Worm (Caenorhabditis elegans): ENCODE results near the gene M03C11.1.

M03C11.1 gene

DNA sequence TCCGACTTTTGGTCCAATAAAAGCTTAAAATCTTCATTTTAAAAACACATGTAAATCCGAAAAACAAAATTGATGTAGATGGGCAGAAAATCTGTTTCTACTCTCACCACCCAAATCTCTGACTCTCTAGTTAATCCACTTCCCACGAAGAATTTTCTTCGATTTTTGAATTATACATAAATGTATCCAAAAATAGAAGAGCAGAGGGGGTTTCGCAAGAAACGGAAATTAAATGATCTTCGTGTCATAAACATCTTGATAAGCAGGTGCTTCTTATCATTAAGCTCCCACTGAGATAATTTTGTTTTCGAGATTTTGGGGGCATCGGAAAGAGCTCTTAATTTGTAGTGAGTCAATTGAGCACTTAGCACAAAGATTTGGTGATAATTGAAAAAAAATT lies 6.3 kb downstream of the M03C11.1 start:
- no peak for TF ChIP-seq nhr-232 (tag; optimal IDR thresholded peaks at IDR 0.05)
- no peak for TF ChIP-seq nhr-11 (tag; optimal IDR thresholded peaks at IDR 0.05)
- TF ChIP-seq odd-2 (tag; optimal IDR thresholded peaks at IDR 0.05) = no peak
- TF ChIP-seq rnt-1 (tag; optimal IDR thresholded peaks at IDR 0.05) = no peak
- no peak for TF ChIP-seq fkh-6 (tag; optimal IDR thresholded peaks at IDR 0.05)
- TF ChIP-seq F13H6.1 (tag; optimal IDR thresholded peaks at IDR 0.05) = no peak
- no peak for TF ChIP-seq ref-2 (tag; optimal IDR thresholded peaks at IDR 0.05)
- TF ChIP-seq K09A11.1 (tag; optimal IDR thresholded peaks at IDR 0.05; ENCODE audit: insufficient read depth) = no peak
- no peak for TF ChIP-seq unc-86 (tag; optimal IDR thresholded peaks at IDR 0.05)
- no peak for TF ChIP-seq ceh-24 (tag; optimal IDR thresholded peaks at IDR 0.05)
- TF ChIP-seq unc-42 (tag; optimal IDR thresholded peaks at IDR 0.05) = no peak
- TF ChIP-seq tbx-2 (tag; optimal IDR thresholded peaks at IDR 0.05) = no peak
- no peak for TF ChIP-seq pros-1 (tag; optimal IDR thresholded peaks at IDR 0.05)
- TF ChIP-seq ztf-16 (tag; optimal IDR thresholded peaks at IDR 0.05) = no peak

DNA sequence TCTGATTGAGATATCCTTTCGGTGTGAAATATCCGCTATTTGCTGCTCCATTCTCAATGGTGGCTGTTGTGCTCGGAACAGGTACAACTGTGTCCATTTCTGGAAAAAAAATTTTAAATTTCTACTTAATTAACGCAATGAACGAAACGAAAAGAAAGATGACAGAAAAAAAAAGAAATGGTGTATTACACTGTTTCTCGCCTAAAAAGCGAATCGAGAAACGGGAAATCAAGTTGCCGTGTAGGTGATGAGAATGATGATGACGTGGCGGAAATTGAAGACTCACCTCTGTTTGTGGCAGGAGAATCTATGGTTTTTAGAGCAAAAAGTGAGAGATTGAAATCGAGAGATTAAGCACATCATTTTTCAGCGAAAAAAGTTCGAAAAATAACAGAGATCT lies 9.4 kb downstream of the M03C11.1 start, which contains the start of gene C38H2.3:
TSS of gene C38H2.3 (minus strand) at position 101 of the 400 bp plus-strand sequence.
- TF ChIP-seq ceh-2 (tag; optimal IDR thresholded peaks at IDR 0.05) (no peak), pros-1 (tag; optimal IDR thresholded peaks at IDR 0.05) (no peak)

DNA sequence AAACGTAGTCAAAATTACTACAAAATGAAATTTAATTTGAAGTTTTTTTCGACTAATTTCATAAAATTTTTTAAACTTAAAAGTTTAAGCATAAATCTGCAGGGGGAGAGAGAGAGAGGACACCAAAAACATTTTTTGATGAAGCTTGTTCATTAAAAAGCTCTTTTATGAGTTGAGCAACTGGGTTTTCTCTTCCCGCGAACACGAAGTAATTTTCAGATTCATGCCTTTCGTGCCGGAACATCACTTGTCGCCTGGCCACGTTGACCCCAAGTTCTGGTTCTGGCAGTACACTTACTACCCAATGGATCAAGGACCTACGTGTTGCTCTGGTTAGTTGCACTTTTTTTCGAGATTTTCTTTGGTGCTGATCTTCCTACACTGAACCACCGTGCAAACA lies 12.1 kb downstream of the M03C11.1 start:
- no peak for TF ChIP-seq C38D4.7 (GFP tag; optimal IDR thresholded peaks at IDR 0.05)
- TF ChIP-seq ceh-24 (tag; optimal IDR thresholded peaks at IDR 0.05) = no peak
- TF ChIP-seq sdc-2 (tag; optimal IDR thresholded peaks at IDR 0.05) = no peak
- TF ChIP-seq lim-6 (tag; optimal IDR thresholded peaks at IDR 0.05) = no peak
- TF ChIP-seq ama-1 (optimal IDR thresholded peaks at IDR 0.05) = no peak
- TF ChIP-seq pag-3 (tag; optimal IDR thresholded peaks at IDR 0.05; ENCODE audit: borderline replicate concordance) = no peak
- no peak for TF ChIP-seq ceh-31 (tag; optimal IDR thresholded peaks at IDR 0.05)
- TF ChIP-seq unc-86 (tag; optimal IDR thresholded peaks at IDR 0.05) = no peak
- no peak for TF ChIP-seq hlh-15 (tag; optimal IDR thresholded peaks at IDR 0.05)
- TF ChIP-seq che-1 (tag; optimal IDR thresholded peaks at IDR 0.05) = no peak
- TF ChIP-seq tbx-2 (tag; optimal IDR thresholded peaks at IDR 0.05) = no peak
- no peak for TF ChIP-seq pax-1 (tag; optimal IDR thresholded peaks at IDR 0.05)
- TF ChIP-seq npax-4 (tag; optimal IDR thresholded peaks at IDR 0.05) = no peak

DNA sequence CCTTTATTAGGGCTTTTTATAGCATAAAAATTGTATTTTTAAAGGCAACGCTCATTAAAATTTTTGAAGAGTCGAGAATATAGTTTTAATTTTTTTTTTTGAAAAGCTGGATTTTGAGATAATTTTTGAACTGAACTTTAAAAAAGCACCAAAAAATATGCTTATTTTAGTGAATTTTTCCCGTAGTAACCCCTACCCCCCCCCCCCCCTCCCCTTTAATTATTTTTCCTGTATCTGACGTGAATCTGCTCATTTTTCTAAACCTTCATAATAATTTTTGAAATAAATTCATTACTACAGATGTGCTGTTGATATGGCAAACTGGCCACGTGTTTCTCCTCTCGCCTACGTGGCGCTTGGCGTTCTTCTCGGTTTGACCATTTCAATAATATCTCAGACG lies 14.4 kb downstream of the M03C11.1 start, which contains the start of gene C38H2.2:
TSS of gene C38H2.2 (plus strand) at position 301 of the 400 bp plus-strand sequence.
- no peak for TF ChIP-seq pat-9 (tag; optimal IDR thresholded peaks at IDR 0.05)

DNA sequence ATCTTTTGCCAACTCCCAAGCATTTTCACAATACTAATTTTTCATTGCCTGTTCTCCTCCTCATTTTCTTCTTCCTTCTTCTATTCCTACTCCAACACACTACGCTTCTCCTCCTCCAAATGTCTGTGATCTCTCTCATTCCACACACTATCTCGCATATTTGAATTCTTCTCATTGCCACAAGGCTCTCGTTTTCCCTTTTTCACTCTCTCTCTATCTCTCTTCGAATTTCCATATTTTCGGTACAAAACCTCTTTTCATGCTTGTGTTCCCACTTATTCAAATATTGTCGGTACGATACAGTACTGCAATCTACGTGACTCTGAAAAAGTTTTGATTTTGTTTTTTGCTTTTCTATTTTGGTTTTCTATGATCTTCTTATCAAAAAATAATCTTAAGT lies 15.2 kb downstream of the M03C11.1 start:
- no peak for TF ChIP-seq ahr-1 (tag; optimal IDR thresholded peaks at IDR 0.05)
- peak; percentile 34 for TF ChIP-seq nfya-1 (tag; optimal IDR thresholded peaks at IDR 0.05)
- no peak for TF ChIP-seq K09A11.1 (tag; optimal IDR thresholded peaks at IDR 0.05; ENCODE audit: insufficient read depth)
- peak; percentile 5 for TF ChIP-seq C38D4.7 (GFP tag; optimal IDR thresholded peaks at IDR 0.05)
- peak; percentile 0 for TF ChIP-seq tbx-2 (tag; optimal IDR thresholded peaks at IDR 0.05)

DNA sequence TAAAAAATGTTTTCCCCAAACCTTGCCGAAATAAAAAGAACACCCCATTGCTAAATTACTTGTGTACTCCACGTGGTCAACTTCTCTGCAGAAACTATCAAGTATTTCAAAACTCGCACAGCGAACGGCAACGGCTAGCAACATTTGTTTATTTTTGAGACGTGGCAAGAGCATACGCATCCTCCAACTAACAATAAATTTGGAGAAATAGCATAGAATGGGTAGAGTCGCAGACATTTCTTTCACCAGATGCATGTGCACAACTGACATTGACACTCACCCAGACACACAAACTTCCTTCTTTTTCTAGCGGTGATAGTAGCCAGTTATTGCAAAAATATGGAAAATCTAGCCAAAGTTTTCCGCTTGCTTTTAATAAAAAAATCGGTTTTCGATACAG lies 16.3 kb downstream of the M03C11.1 start:
- no peak for TF ChIP-seq unc-3 (GFP tag; conservative IDR thresholded peaks at IDR 0.05)
- TF ChIP-seq unc-3 (tag; optimal IDR thresholded peaks at IDR 0.05) = no peak
- TF ChIP-seq fax-1 (tag; optimal IDR thresholded peaks at IDR 0.05) = no peak
- no peak for TF ChIP-seq ets-4 (tag; optimal IDR thresholded peaks at IDR 0.05)
- no peak for TF ChIP-seq lin-11 (tag; optimal IDR thresholded peaks at IDR 0.05)
- no peak for TF ChIP-seq K02D7.2 (tag; optimal IDR thresholded peaks at IDR 0.05)
- TF ChIP-seq T23F11.4 (GFP tag; optimal IDR thresholded peaks at IDR 0.05) = no peak
- TF ChIP-seq nfya-1 (tag; optimal IDR thresholded peaks at IDR 0.05) = no peak
- no peak for TF ChIP-seq tbx-7 (tag; optimal IDR thresholded peaks at IDR 0.05)
- no peak for TF ChIP-seq dmd-4 (tag; optimal IDR thresholded peaks at IDR 0.05; ENCODE audit: borderline replicate concordance)
- no peak for TF ChIP-seq ceh-9 (tag; optimal IDR thresholded peaks at IDR 0.05)
- no peak for TF ChIP-seq dve-1 (tag; optimal IDR thresholded peaks at IDR 0.05)
- no peak for TF ChIP-seq ceh-22 (tag; optimal IDR thresholded peaks at IDR 0.05)
- TF ChIP-seq unc-86 (tag; optimal IDR thresholded peaks at IDR 0.05) = no peak
- TF ChIP-seq K09A11.1 (tag; optimal IDR thresholded peaks at IDR 0.05; ENCODE audit: insufficient read depth) = no peak
- no peak for TF ChIP-seq hlh-30 (tag; optimal IDR thresholded peaks at IDR 0.05; ENCODE audit: insufficient read depth)
- no peak for TF ChIP-seq unc-42 (tag; optimal IDR thresholded peaks at IDR 0.05)
- no peak for TF ChIP-seq nhr-232 (tag; optimal IDR thresholded peaks at IDR 0.05)

Data from whole organism, late embryonic.